Fruit fly (Drosophila melanogaster): Measurements from ENCODE around the gene Graf.

The Graf gene

dm6 chrX:15740881-15741280, 19.7 kb downstream of the Graf start:
- peak; percentile 3 for TF ChIP-seq BtbVII (GFP tag; optimal IDR thresholded peaks at IDR 0.05)
- TF ChIP-seq row (GFP tag; IDR thresholded peaks at IDR 0.05): peak; percentile 24; the same call in 2 of the 3 replicates
- TF ChIP-seq pan (optimal IDR thresholded peaks at IDR 0.05): no peak
- TF ChIP-seq pan (GFP tag; optimal IDR thresholded peaks at IDR 0.05 in 1 of 2, IDR thresholded peaks at IDR 0.05 in 1 of 2): no peak
- 0 out of 2 replicates have a peak, but pooled peaks have one; percentile 28 for TF ChIP-seq CG9932 (GFP tag; IDR thresholded peaks at IDR 0.05)

DNA sequence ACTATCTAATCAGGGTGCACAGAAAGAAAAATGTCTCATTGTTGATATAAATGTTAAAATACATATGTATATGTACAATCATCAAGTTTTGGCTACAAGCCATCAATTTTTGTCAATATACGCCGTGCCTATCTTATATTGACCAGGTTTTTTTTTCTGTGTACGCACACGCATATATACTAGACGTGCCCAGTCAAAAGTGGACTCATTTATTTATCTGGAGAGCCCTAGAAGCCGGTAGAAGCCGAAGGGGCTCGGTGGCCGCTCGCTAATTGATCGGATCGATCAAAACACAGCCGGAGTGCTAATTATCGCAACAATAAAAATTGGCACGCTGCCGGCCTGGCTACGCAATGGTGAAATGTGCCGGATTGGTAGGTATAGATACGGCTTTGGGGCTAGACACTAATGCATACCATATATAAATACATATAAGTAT, 20.2 kb downstream of the Graf start:
- TF ChIP-seq Sox100B (GFP tag; optimal IDR thresholded peaks at IDR 0.05) (no peak), ara (GFP tag; IDR thresholded peaks at IDR 0.05) (peak; percentile 53; the same call in 1 of the 2 replicates), Adf1 (GFP tag; IDR thresholded peaks at IDR 0.05) (peak; percentile 52; the same call in 1 of the 2 replicates), CG11085 (GFP tag; IDR thresholded peaks at IDR 0.05) (peak; percentile 74), CG31441 (GFP tag; IDR thresholded peaks at IDR 0.05) (peak; percentile 62; the same call in 1 of the 2 replicates), croc (GFP tag; conservative IDR thresholded peaks at IDR 0.05) (no peak; the same call in 2 of the 3 replicates), CG7745 (tag; optimal IDR thresholded peaks at IDR 0.05) (no peak), pum (GFP tag; optimal IDR thresholded peaks at IDR 0.05) (peak; percentile 35), kni (GFP tag; optimal IDR thresholded peaks at IDR 0.05) (no peak), CG7786 (GFP tag; optimal IDR thresholded peaks at IDR 0.05) (peak; percentile 66), inv (GFP tag; IDR thresholded peaks at IDR 0.05; ENCODE audit: partially characterized antibody) (no peak), CG1603 (tag; optimal IDR thresholded peaks at IDR 0.05) (peak; percentile 56), chinmo (GFP tag; IDR thresholded peaks at IDR 0.05; ENCODE audit: partially characterized antibody) (no peak), hbn (GFP tag; IDR thresholded peaks at IDR 0.05; ENCODE audit: partially characterized antibody) (no peak), Hr3 (GFP tag; optimal IDR thresholded peaks at IDR 0.05) (peak; percentile 41), CG5953 (GFP tag; IDR thresholded peaks at IDR 0.05) (no peak), CG3847 (GFP tag; IDR thresholded peaks at IDR 0.05) (peak; percentile 78), Sin3A (optimal IDR thresholded peaks at IDR 0.05) (no peak), CG2712 (tag; optimal IDR thresholded peaks at IDR 0.05) (peak; percentile 61), Rfx (GFP tag; IDR thresholded peaks at IDR 0.05) (peak; percentile 92), ken (GFP tag; IDR thresholded peaks at IDR 0.05) (peak; percentile 46; the same call in 1 of the 3 replicates), Fer2 (tag; optimal IDR thresholded peaks at IDR 0.05) (peak; percentile 54), Dp (GFP tag; optimal IDR thresholded peaks at IDR 0.05) (no peak), CG9727 (GFP tag; optimal IDR thresholded peaks at IDR 0.05) (peak; percentile 60), stwl (tag; optimal IDR thresholded peaks at IDR 0.05) (no peak), Opbp (GFP tag; IDR thresholded peaks at IDR 0.05; ENCODE audit: partially characterized antibody) (no peak), Hr39 (optimal IDR thresholded peaks at IDR 0.05) (no peak), CG31388 (GFP tag; optimal IDR thresholded peaks at IDR 0.05) (no peak), chif (GFP tag; optimal IDR thresholded peaks at IDR 0.05) (peak in 1 of 2 experiments; percentile 40), CG17361 (GFP tag; IDR thresholded peaks at IDR 0.05) (peak; percentile 59), CG10543 (GFP tag; optimal IDR thresholded peaks at IDR 0.05) (peak; percentile 80), bcd (GFP tag; optimal IDR thresholded peaks at IDR 0.05) (peak; percentile 60), NfI (GFP tag; optimal IDR thresholded peaks at IDR 0.05) (peak; percentile 74), lilli (GFP tag; optimal IDR thresholded peaks at IDR 0.05) (peak; percentile 85), CG10431 (GFP tag; optimal IDR thresholded peaks at IDR 0.05) (no peak), CG17328 (GFP tag; IDR thresholded peaks at IDR 0.05) (peak; percentile 70), schlank (tag; optimal IDR thresholded peaks at IDR 0.05) (peak; percentile 79), CG4617 (GFP tag; optimal IDR thresholded peaks at IDR 0.05; ENCODE audit: borderline replicate concordance) (no peak), CG7271 (tag; optimal IDR thresholded peaks at IDR 0.05) (no peak), onecut (GFP tag; IDR thresholded peaks at IDR 0.05) (peak; percentile 55; the same call in 1 of the 2 replicates), sens (GFP tag) (peak; percentile 91), nerfin-2 (GFP tag; IDR thresholded peaks at IDR 0.05; ENCODE audit: partially characterized antibody) (no peak), sisA (GFP tag; IDR thresholded peaks at IDR 0.05) (peak; percentile 72), knrl (GFP tag; IDR thresholded peaks at IDR 0.05; ENCODE audit: partially characterized antibody) (no peak), CG7372 (GFP tag; IDR thresholded peaks at IDR 0.05) (peak; percentile 57; the same call in 1 of the 2 replicates)
